Worm (Caenorhabditis elegans) whole organism, early embryonic: ENCODE data around the gene C38C3.4.

ENCODE experiments used
- B0310.2 ChIP-seq: sonication (generic microtip); optimal IDR thresholded peaks from 2 replicates; lab custom pipeline; 2016; ENCODE audit warnings: mild to moderate bottlenecking, missing genetic modification characterization, missing compliant biosample characterization
- ama-1 ChIP-seq: fragments of 150-350 bp; optimal IDR thresholded peaks from 2 replicates; lab custom pipeline; 2014
- ets-7 ChIP-seq: sonication (generic microtip); optimal IDR thresholded peaks from 2 replicates; lab custom pipeline; 2016; ENCODE audit warnings: missing genotype, missing genetic modification characterization, missing compliant biosample characterization
- flt-1 ChIP-seq: fragments of 200-800 bp; sonication (Bioruptor generic); IDR thresholded peaks from 2 replicates; pipeline ENCODE4 v1.3.6; 2022; ENCODE audit warnings: missing genetic modification characterization, missing compliant biosample characterization
- scrt-1 ChIP-seq: fragments of 200-800 bp; sonication (Bioruptor generic); IDR thresholded peaks from 2 replicates; pipeline ENCODE4 v1.3.6; 2022; ENCODE audit warnings: missing genetic modification characterization, missing compliant biosample characterization

- no peak for TF ChIP-seq ets-7 (tag; lab: Kevin White, UChicago)
- no peak for TF ChIP-seq B0310.2 (tag; lab: Kevin White, UChicago)
- no peak for TF ChIP-seq ama-1
- no peak for TF ChIP-seq scrt-1
- TF ChIP-seq flt-1 (GFP tag; lab: Robert Waterston, UW), result no peak
Measured at ce11 chrV:1438205-1438604, 43.6 kb upstream of the C38C3.4 start.
